Worm (Caenorhabditis elegans) whole organism, young adult: ENCODE results near the gene F54D10.8.

ENCODE experiments used
- B0035.1 ChIP-seq: sonication (generic microtip); optimal IDR thresholded peaks from 2 replicates; lab custom pipeline; 2016; ENCODE audit warnings: missing genetic modification characterization, mild to moderate bottlenecking, missing compliant biosample characterization, missing genotype, missing genetic modification reagents
- B0261.1 ChIP-seq: sonication (generic microtip); optimal IDR thresholded peaks from 2 replicates; lab custom pipeline; 2016; ENCODE audit warnings: mild to moderate bottlenecking, missing genetic modification characterization, moderate library complexity, missing compliant biosample characterization
- F22D6.2 ChIP-seq: sonication (generic microtip); optimal IDR thresholded peaks from 2 replicates; lab custom pipeline; 2016; ENCODE audit warnings: mild to moderate bottlenecking, missing genetic modification characterization, missing compliant biosample characterization
- F33H1.4 ChIP-seq: fragments of 200-800 bp; sonication (Bioruptor generic); IDR thresholded peaks from 2 replicates; pipeline ENCODE4 v1.3.6; 2022; ENCODE audit warnings: missing genetic modification reagents, missing genetic modification characterization, missing compliant biosample characterization
- F49E8.2 ChIP-seq: sonication (generic microtip); optimal IDR thresholded peaks from 3 replicates; lab custom pipeline; 2017; ENCODE audit warnings: missing genetic modification characterization, mild to moderate bottlenecking, missing compliant biosample characterization, antibody characterized with exemption, moderate library complexity; ENCODE audit not compliant: insufficient read depth
- F52B5.7 ChIP-seq: sonication (generic microtip); optimal IDR thresholded peaks from 2 replicates; lab custom pipeline; 2016; ENCODE audit warnings: mild to moderate bottlenecking, missing genetic modification characterization, missing compliant biosample characterization
- F57A8.1 ChIP-seq: fragments of 200-800 bp; sonication (Bioruptor generic); optimal IDR thresholded peaks from 2 replicates; lab custom pipeline; 2018; ENCODE audit warnings: mild to moderate bottlenecking, missing genetic modification characterization, moderate library complexity, missing compliant biosample characterization
- K12H6.12 ChIP-seq: fragments of 200-800 bp; sonication (Bioruptor generic); optimal IDR thresholded peaks from 2 replicates; lab custom pipeline; 2018; ENCODE audit warnings: mild to moderate bottlenecking, missing genetic modification characterization, missing compliant biosample characterization
- Y67H2A.10 ChIP-seq: fragments of 200-800 bp; sonication (Bioruptor generic); conservative IDR thresholded peaks from 2 replicates; pipeline ENCODE4 v1.3.6; 2022; ENCODE audit warnings: missing genetic modification reagents, missing genetic modification characterization, missing compliant biosample characterization
- aptf-2 ChIP-seq: fragments of 200-800 bp; sonication (Bioruptor generic); conservative IDR thresholded peaks from 2 replicates; pipeline ENCODE4 v1.3.6; 2022; ENCODE audit warnings: missing genetic modification reagents, missing genetic modification characterization, missing compliant biosample characterization
- attf-5 ChIP-seq: fragments of 200-800 bp; sonication (Bioruptor generic); optimal IDR thresholded peaks from 2 replicates; lab custom pipeline; 2018; ENCODE audit warnings: mild to moderate bottlenecking, missing genetic modification characterization, missing compliant biosample characterization
- cebp-1 ChIP-seq, 2 experiments: fragments of 200-800 bp in 1 of 2; sonication (Bioruptor generic) in 1 of 2; sonication (generic microtip) in 1 of 2; IDR thresholded peaks in 1 of 2; optimal IDR thresholded peaks in 1 of 2; 2 replicates each; pipeline versions ENCODE4 v1.3.6 to Lab custom; 2017 to 2022; ENCODE audit warnings: missing compliant biosample characterization in 2 of 2, missing genetic modification characterization in 2 of 2, mild to moderate bottlenecking in 1 of 2, missing genetic modification reagents in 1 of 2, moderate library complexity in 1 of 2
- chd-7 ChIP-seq: sonication (generic microtip); optimal IDR thresholded peaks from 2 replicates; lab custom pipeline; 2016; ENCODE audit warnings: mild to moderate bottlenecking, missing genetic modification characterization, moderate library complexity, missing compliant biosample characterization
- dox-1 ChIP-seq: fragments of 200-800 bp; sonication (Bioruptor generic); IDR thresholded peaks from 2 replicates; pipeline ENCODE4 v1.3.6; 2022; ENCODE audit warnings: missing genetic modification reagents, missing genetic modification characterization, missing compliant biosample characterization
- dpff-1 ChIP-seq: sonication (generic microtip); optimal IDR thresholded peaks from 2 replicates; lab custom pipeline; 2017; ENCODE audit warnings: mild to moderate bottlenecking, missing genetic modification characterization, missing compliant biosample characterization
- ets-4 ChIP-seq: fragments of 200-800 bp; sonication (Bioruptor generic); optimal IDR thresholded peaks from 2 replicates; lab custom pipeline; 2018; ENCODE audit warnings: mild to moderate bottlenecking, missing genetic modification characterization, missing compliant biosample characterization
- hmg-1.2 ChIP-seq: fragments of 200-800 bp; sonication (Bioruptor generic); IDR thresholded peaks from 2 replicates; pipeline ENCODE4 v1.3.6; 2022; ENCODE audit warnings: missing genetic modification reagents, missing genetic modification characterization, missing compliant biosample characterization
- let-526 ChIP-seq: fragments of 200-800 bp; sonication (Bioruptor generic); IDR thresholded peaks from 2 replicates; pipeline ENCODE4 v1.3.6; 2022; ENCODE audit warnings: missing genetic modification reagents, missing genetic modification characterization, missing compliant biosample characterization
- lin-40 ChIP-seq: sonication (generic microtip); optimal IDR thresholded peaks from 2 replicates; lab custom pipeline; 2016; ENCODE audit warnings: missing genetic modification characterization, mild to moderate bottlenecking, missing compliant biosample characterization, missing genotype, missing genetic modification reagents
- madf-3 ChIP-seq: fragments of 200-800 bp; sonication (Bioruptor generic); IDR thresholded peaks from 2 replicates; pipeline ENCODE4 v1.3.6; 2022; ENCODE audit warnings: missing genetic modification reagents, missing genetic modification characterization, missing compliant biosample characterization
- mcd-1 ChIP-seq: fragments of 200-800 bp; sonication (Bioruptor generic); IDR thresholded peaks from 2 replicates; pipeline ENCODE4 v1.3.6; 2022; ENCODE audit warnings: missing genetic modification reagents, missing genetic modification characterization, missing compliant biosample characterization
- mxl-1 ChIP-seq: sonication (generic microtip); optimal IDR thresholded peaks from 2 replicates; lab custom pipeline; 2016; ENCODE audit warnings: missing genetic modification characterization, missing compliant biosample characterization
- nhr-80 ChIP-seq: sonication (generic microtip); optimal IDR thresholded peaks from 2 replicates; lab custom pipeline; 2016; ENCODE audit warnings: missing genetic modification characterization, missing compliant biosample characterization
- rcor-1 ChIP-seq: fragments of 200-800 bp; sonication (Bioruptor generic); IDR thresholded peaks from 2 replicates; pipeline ENCODE4 v1.3.6; 2022; ENCODE audit warnings: missing genetic modification reagents, missing genetic modification characterization, missing compliant biosample characterization
- rec-8 ChIP-seq, 2 experiments: sonication (generic microtip); optimal IDR thresholded peaks; 2 replicates each; lab custom pipeline; 2016; ENCODE audit warnings: mild to moderate bottlenecking in 2 of 2, missing genetic modification characterization in 2 of 2, missing genetic modification reagents in 2 of 2, missing genotype in 2 of 2, missing biosample characterization in 1 of 2, missing compliant biosample characterization in 1 of 2, moderate library complexity in 1 of 2
- repo-1 ChIP-seq: sonication (generic microtip); optimal IDR thresholded peaks from 2 replicates; lab custom pipeline; 2017; ENCODE audit warnings: mild to moderate bottlenecking, missing genetic modification characterization, missing compliant biosample characterization
- snpc-4 ChIP-seq, 5 experiments: fragments of 150-350 bp in 1 of 5; sonication (generic microtip) in 4 of 5; optimal IDR thresholded peaks; 2 replicates each; lab custom pipeline; 2014 to 2018; ENCODE audit warnings: missing genetic modification characterization in 5 of 5, missing biosample characterization in 3 of 5, antibody characterized with exemption in 2 of 5, mild to moderate bottlenecking in 2 of 5, missing compliant biosample characterization in 2 of 5, missing genotype in 2 of 5, moderate library complexity in 2 of 5, missing genetic modification reagents in 1 of 5
- tbp1 ChIP-seq: fragments of 200-800 bp; sonication (Bioruptor generic); optimal IDR thresholded peaks from 2 replicates; lab custom pipeline; 2018; ENCODE audit warnings: mild to moderate bottlenecking, missing genetic modification characterization, missing compliant biosample characterization
- zfh-2 ChIP-seq: fragments of 200-800 bp; sonication (Bioruptor generic); conservative IDR thresholded peaks from 2 replicates; pipeline ENCODE4 v1.3.6; 2022; ENCODE audit warnings: missing genetic modification reagents, missing genetic modification characterization, missing compliant biosample characterization

F54D10.8 gene

ce11 chrII:3815445-3816208 is 12.1 kb downstream of the F54D10.8 start:
- TF ChIP-seq B0035.1 (tag; lab: Kevin White, UChicago) = no peak
- TF ChIP-seq nhr-80 (tag; lab: Kevin White, UChicago) = peak; percentile 71
- TF ChIP-seq ets-4 (GFP tag; lab: Kevin White, UChicago) = peak; percentile 13

ce11 chrII:3811816-3812332 is 15.8 kb downstream of the F54D10.8 start, which contains the start of gene lido-15:
TSS of gene lido-15 (plus strand) at chrII:3812282.
- peak; percentile 5 for TF ChIP-seq attf-5 (GFP tag; lab: Kevin White, UChicago)
- no peak for TF ChIP-seq chd-7 (tag; lab: Kevin White, UChicago)
- TF ChIP-seq aptf-2 = no peak
- no peak for TF ChIP-seq cebp-1 (GFP tag; IDR thresholded peaks at IDR 0.05; lab: Robert Waterston, UW)
- TF ChIP-seq cebp-1 (tag; optimal IDR thresholded peaks at IDR 0.05; lab: Kevin White, UChicago) = peak; percentile 39
- TF ChIP-seq F57A8.1 (GFP tag; lab: Kevin White, UChicago) = no peak
- TF ChIP-seq repo-1 (tag; lab: Kevin White, UChicago) = no peak
- TF ChIP-seq rcor-1 (GFP tag; lab: Robert Waterston, UW) = no peak
- no peak for TF ChIP-seq dpff-1 (tag; lab: Kevin White, UChicago)
- no peak for TF ChIP-seq F49E8.2 (tag; lab: Kevin White, UChicago)
- no peak for TF ChIP-seq B0261.1
- 0 out of 2 replicates have a peak, but pooled peaks have one; percentile 27 for TF ChIP-seq mcd-1
- TF ChIP-seq, all 124 proteins: peak for 3

- TF ChIP-seq F22D6.2 (tag; lab: Kevin White, UChicago) = no peak
- peak; percentile 38 for TF ChIP-seq attf-5 (GFP tag; lab: Kevin White, UChicago)
- peak; percentile 93 for TF ChIP-seq hmg-1.2 (GFP tag; lab: Robert Waterston, UW)
- no peak for TF ChIP-seq snpc-4 (GFP tag; optimal IDR thresholded peaks at IDR 0.05; lab: Kevin White, UChicago)
- peak in 1 of 4 experiments; percentile 33 for TF ChIP-seq snpc-4 (tag; optimal IDR thresholded peaks at IDR 0.05; lab: Kevin White, UChicago)
- TF ChIP-seq dox-1 = peak; percentile 70
- TF ChIP-seq F52B5.7 (tag; lab: Kevin White, UChicago) = no peak
- no peak for TF ChIP-seq tbp1 (GFP tag; lab: Kevin White, UChicago)
- no peak for TF ChIP-seq madf-3 (GFP tag; lab: Robert Waterston, UW)
- TF ChIP-seq F33H1.4 = no peak
- no peak for TF ChIP-seq B0035.1 (tag; lab: Kevin White, UChicago)
- peak; percentile 23 for TF ChIP-seq lin-40 (tag; lab: Kevin White, UChicago)
- no peak for TF ChIP-seq Y67H2A.10 (GFP tag; lab: Robert Waterston, UW)
- no peak for TF ChIP-seq mxl-1 (tag; lab: Kevin White, UChicago)
- 0 out of 2 replicates have a peak, but pooled peaks have one; percentile 30 for TF ChIP-seq mcd-1
- no peak for TF ChIP-seq rec-8 (tag; optimal IDR thresholded peaks at IDR 0.05; lab: Kevin White, UChicago)
- TF ChIP-seq let-526 (GFP tag; lab: Robert Waterston, UW) = no peak
- no peak for TF ChIP-seq cebp-1 (GFP tag; IDR thresholded peaks at IDR 0.05; lab: Robert Waterston, UW)
- TF ChIP-seq cebp-1 (tag; optimal IDR thresholded peaks at IDR 0.05; lab: Kevin White, UChicago) = peak; percentile 37
- no peak for TF ChIP-seq rcor-1 (GFP tag; lab: Robert Waterston, UW)
- peak; percentile 42 for TF ChIP-seq K12H6.12 (tag; lab: Kevin White, UChicago)
- TF ChIP-seq nhr-80 (tag; lab: Kevin White, UChicago) = peak; percentile 87
- TF ChIP-seq zfh-2 (GFP tag; lab: Robert Waterston, UW) = peak; percentile 43; the same call in 1 of the 2 replicates
Measured at ce11 chrII:3810550-3810949, 17.2 kb downstream of the F54D10.8 start.
